Worm (Caenorhabditis elegans): ENCODE results near the gene K10H10.6.
A peak's percentile ranks its signal among the peaks of the same experiment; 100 is the strongest.

Gene K10H10.6

ce11 chrII:14502997-14503396 lies at the start of gene K10H10.6:
TSS of gene K10H10.6 (plus strand) at chrII:14503297.
- no peak for TF ChIP-seq hmbx-1 (tag; optimal IDR thresholded peaks at IDR 0.05)
- no peak for TF ChIP-seq flt-1 (GFP tag; IDR thresholded peaks at IDR 0.05)
- TF ChIP-seq tbx-11 (GFP tag; IDR thresholded peaks at IDR 0.05), result no peak
- no peak for TF ChIP-seq ama-1 (optimal IDR thresholded peaks at IDR 0.05)
- TF ChIP-seq hmg-4 (GFP tag; optimal IDR thresholded peaks at IDR 0.05), result no peak
- TF ChIP-seq F13C5.2 (tag; optimal IDR thresholded peaks at IDR 0.05), result no peak
- TF ChIP-seq hnd-1 (tag; optimal IDR thresholded peaks at IDR 0.05), result no peak
- TF ChIP-seq ceh-36 (tag; optimal IDR thresholded peaks at IDR 0.05), result no peak
- TF ChIP-seq aly-1 (tag; optimal IDR thresholded peaks at IDR 0.05), result no peak
- TF ChIP-seq sea-1 (GFP tag; conservative IDR thresholded peaks at IDR 0.05), result no peak
- no peak for TF ChIP-seq ceh-13 (GFP tag; optimal IDR thresholded peaks at IDR 0.05)
- no peak for TF ChIP-seq tra-4 (tag; optimal IDR thresholded peaks at IDR 0.05)
- no peak for TF ChIP-seq B0310.2 (tag; optimal IDR thresholded peaks at IDR 0.05)
- TF ChIP-seq ets-7 (tag; optimal IDR thresholded peaks at IDR 0.05), result no peak

- TF ChIP-seq ama-1 (optimal IDR thresholded peaks at IDR 0.05), result no peak
- TF ChIP-seq pes-1 (GFP tag; IDR thresholded peaks at IDR 0.05), result no peak
- no peak for TF ChIP-seq flt-1 (GFP tag; IDR thresholded peaks at IDR 0.05)
- TF ChIP-seq F13C5.2 (tag; optimal IDR thresholded peaks at IDR 0.05), result no peak
- TF ChIP-seq hnd-1 (tag; optimal IDR thresholded peaks at IDR 0.05), result no peak
- no peak for TF ChIP-seq aly-1 (tag; optimal IDR thresholded peaks at IDR 0.05)
- TF ChIP-seq scrt-1 (GFP tag; IDR thresholded peaks at IDR 0.05), result no peak
- TF ChIP-seq hmbx-1 (tag; optimal IDR thresholded peaks at IDR 0.05), result no peak
Observed at ce11 chrII:14455332-14455731, 47.8 kb upstream of the K10H10.6 start, which contains the start of gene dmsr-6. TSS of gene dmsr-6 (plus strand) at chrII:14455632.

ce11 chrII:14470020-14470419 lies 33.1 kb upstream of the K10H10.6 start:
- TF ChIP-seq hnd-1 (tag; optimal IDR thresholded peaks at IDR 0.05) (no peak), aly-1 (tag; optimal IDR thresholded peaks at IDR 0.05) (no peak), B0310.2 (tag; optimal IDR thresholded peaks at IDR 0.05) (no peak), scrt-1 (GFP tag; IDR thresholded peaks at IDR 0.05) (no peak), tbx-11 (GFP tag; IDR thresholded peaks at IDR 0.05) (no peak), pes-1 (GFP tag; IDR thresholded peaks at IDR 0.05) (no peak), F13C5.2 (tag; optimal IDR thresholded peaks at IDR 0.05) (no peak), tra-4 (tag; optimal IDR thresholded peaks at IDR 0.05) (no peak), ets-7 (tag; optimal IDR thresholded peaks at IDR 0.05) (no peak), flt-1 (GFP tag; IDR thresholded peaks at IDR 0.05) (no peak), hmbx-1 (tag; optimal IDR thresholded peaks at IDR 0.05) (no peak), sea-1 (GFP tag; conservative IDR thresholded peaks at IDR 0.05) (no peak), ceh-13 (GFP tag; optimal IDR thresholded peaks at IDR 0.05) (no peak), ceh-36 (tag; optimal IDR thresholded peaks at IDR 0.05) (no peak), tbx-37 (GFP tag; conservative IDR thresholded peaks at IDR 0.05) (no peak), hmg-4 (GFP tag; optimal IDR thresholded peaks at IDR 0.05) (no peak), ama-1 (optimal IDR thresholded peaks at IDR 0.05) (no peak)

ce11 chrII:14474700-14475099 lies 28.4 kb upstream of the K10H10.6 start:
- TF ChIP-seq flt-1 (GFP tag; IDR thresholded peaks at IDR 0.05) (peak; percentile 70), ceh-13 (GFP tag; optimal IDR thresholded peaks at IDR 0.05) (no peak), ama-1 (optimal IDR thresholded peaks at IDR 0.05) (no peak), ceh-36 (tag; optimal IDR thresholded peaks at IDR 0.05) (peak; percentile 25), pes-1 (GFP tag; IDR thresholded peaks at IDR 0.05) (peak; percentile 73), tbx-37 (GFP tag; conservative IDR thresholded peaks at IDR 0.05) (0 out of 2 replicates have a peak, but pooled peaks have one; percentile 25), tra-4 (tag; optimal IDR thresholded peaks at IDR 0.05) (no peak), scrt-1 (GFP tag; IDR thresholded peaks at IDR 0.05) (peak; percentile 56), hmg-4 (GFP tag; optimal IDR thresholded peaks at IDR 0.05) (peak; percentile 0), F13C5.2 (tag; optimal IDR thresholded peaks at IDR 0.05) (no peak), ets-7 (tag; optimal IDR thresholded peaks at IDR 0.05) (no peak), tbx-11 (GFP tag; IDR thresholded peaks at IDR 0.05) (no peak), aly-1 (tag; optimal IDR thresholded peaks at IDR 0.05) (no peak), sea-1 (GFP tag; conservative IDR thresholded peaks at IDR 0.05) (0 out of 2 replicates have a peak, but pooled peaks have one; percentile 60), B0310.2 (tag; optimal IDR thresholded peaks at IDR 0.05) (no peak), hnd-1 (tag; optimal IDR thresholded peaks at IDR 0.05) (no peak), hmbx-1 (tag; optimal IDR thresholded peaks at IDR 0.05) (no peak)

ce11 chrII:14479583-14480245 lies 23.4 kb upstream of the K10H10.6 start, which contains the start of gene C13B4.1:
TSS of gene C13B4.1 (minus strand) at chrII:14479633.
- TF ChIP-seq ceh-36 (tag; optimal IDR thresholded peaks at IDR 0.05), result no peak
- no peak for TF ChIP-seq pes-1 (GFP tag; IDR thresholded peaks at IDR 0.05)
- TF ChIP-seq sea-1 (GFP tag; conservative IDR thresholded peaks at IDR 0.05), result no peak
- no peak for TF ChIP-seq tra-4 (tag; optimal IDR thresholded peaks at IDR 0.05)
- no peak for TF ChIP-seq ceh-13 (GFP tag; optimal IDR thresholded peaks at IDR 0.05)
- TF ChIP-seq ets-7 (tag; optimal IDR thresholded peaks at IDR 0.05), result no peak
- no peak for TF ChIP-seq hnd-1 (tag; optimal IDR thresholded peaks at IDR 0.05)
- TF ChIP-seq tbx-11 (GFP tag; IDR thresholded peaks at IDR 0.05), result no peak
- no peak for TF ChIP-seq ama-1 (optimal IDR thresholded peaks at IDR 0.05)

ce11 chrII:14480772-14481171 lies 22.3 kb upstream of the K10H10.6 start:
- TF ChIP-seq tra-4 (tag; optimal IDR thresholded peaks at IDR 0.05), result no peak
- TF ChIP-seq sea-1 (GFP tag; conservative IDR thresholded peaks at IDR 0.05), result no peak
- no peak for TF ChIP-seq tbx-37 (GFP tag; conservative IDR thresholded peaks at IDR 0.05)
- TF ChIP-seq B0310.2 (tag; optimal IDR thresholded peaks at IDR 0.05), result no peak
- no peak for TF ChIP-seq hmg-4 (GFP tag; optimal IDR thresholded peaks at IDR 0.05)
- no peak for TF ChIP-seq flt-1 (GFP tag; IDR thresholded peaks at IDR 0.05)
- no peak for TF ChIP-seq ceh-36 (tag; optimal IDR thresholded peaks at IDR 0.05)
- TF ChIP-seq F13C5.2 (tag; optimal IDR thresholded peaks at IDR 0.05), result no peak
- no peak for TF ChIP-seq tbx-11 (GFP tag; IDR thresholded peaks at IDR 0.05)
- TF ChIP-seq ets-7 (tag; optimal IDR thresholded peaks at IDR 0.05), result no peak
- no peak for TF ChIP-seq pes-1 (GFP tag; IDR thresholded peaks at IDR 0.05)
- no peak for TF ChIP-seq ama-1 (optimal IDR thresholded peaks at IDR 0.05)
- TF ChIP-seq scrt-1 (GFP tag; IDR thresholded peaks at IDR 0.05), result no peak
- TF ChIP-seq hnd-1 (tag; optimal IDR thresholded peaks at IDR 0.05), result no peak
- no peak for TF ChIP-seq hmbx-1 (tag; optimal IDR thresholded peaks at IDR 0.05)
- no peak for TF ChIP-seq ceh-13 (GFP tag; optimal IDR thresholded peaks at IDR 0.05)
- no peak for TF ChIP-seq aly-1 (tag; optimal IDR thresholded peaks at IDR 0.05)

- no peak for TF ChIP-seq scrt-1 (GFP tag; IDR thresholded peaks at IDR 0.05)
Observed at ce11 chrII:14483813-14484212, 19.3 kb upstream of the K10H10.6 start.
